Worm (Caenorhabditis elegans) whole organism, L1 larva: ENCODE results near the gene Y75B8A.39.

Experiments used
- C16A3.4 ChIP-seq: fragments of 150-350 bp; optimal IDR thresholded peaks from 2 replicates; lab custom pipeline; 2014; ENCODE audit warnings: missing biosample characterization, missing genetic modification characterization
- C34B4.2 ChIP-seq: sonication (generic microtip); optimal IDR thresholded peaks from 2 replicates; lab custom pipeline; 2017; ENCODE audit warnings: mild to moderate bottlenecking, missing genetic modification characterization, missing compliant biosample characterization
- F16B12.6 ChIP-seq: fragments of 150-350 bp; optimal IDR thresholded peaks from 2 replicates; lab custom pipeline; 2014; ENCODE audit warnings: missing biosample characterization, missing genetic modification characterization
- aha-1 ChIP-seq: fragments of 150-350 bp; optimal IDR thresholded peaks from 2 replicates; lab custom pipeline; 2014; ENCODE audit warnings: missing biosample characterization, missing genetic modification characterization
- aly-2 ChIP-seq: fragments of 150-350 bp; optimal IDR thresholded peaks from 2 replicates; lab custom pipeline; 2014; ENCODE audit warnings: missing biosample characterization, missing genetic modification characterization
- ama-1 ChIP-seq: fragments of 150-350 bp; optimal IDR thresholded peaks from 2 replicates; lab custom pipeline; 2014
- ceh-63 ChIP-seq: fragments of 200-800 bp; sonication (Bioruptor generic); optimal IDR thresholded peaks from 2 replicates; lab custom pipeline; 2018; ENCODE audit warnings: mild to moderate bottlenecking, missing genetic modification characterization, missing compliant biosample characterization
- ceh-90 ChIP-seq: sonication (generic microtip); optimal IDR thresholded peaks from 2 replicates; lab custom pipeline; 2016; ENCODE audit warnings: missing genetic modification characterization, missing compliant biosample characterization
- ces-1 ChIP-seq: fragments of 150-350 bp; optimal IDR thresholded peaks from 2 replicates; lab custom pipeline; 2014; ENCODE audit warnings: missing biosample characterization, missing genetic modification reagents, missing genetic modification characterization
- dpl-1 ChIP-seq, 3 experiments: fragments of 150-350 bp in 2 of 3; sonication (generic microtip) in 1 of 3; optimal IDR thresholded peaks; 2 replicates each; lab custom pipeline; 2014 to 2017; ENCODE audit warnings: missing biosample characterization in 3 of 3, missing genetic modification characterization in 3 of 3, missing genetic modification reagents in 3 of 3
- dsc-1 ChIP-seq: sonication (generic microtip); optimal IDR thresholded peaks from 2 replicates; lab custom pipeline; 2016; ENCODE audit warnings: mild to moderate bottlenecking, missing genetic modification characterization, missing compliant biosample characterization
- efl-3 ChIP-seq: fragments of 200-800 bp; sonication (Bioruptor generic); optimal IDR thresholded peaks from 2 replicates; lab custom pipeline; 2018; ENCODE audit warnings: mild to moderate bottlenecking, missing genetic modification characterization, missing compliant biosample characterization
- egl-27 ChIP-seq, 2 experiments: fragments of 150-350 bp in 1 of 2; sonication (generic microtip); optimal IDR thresholded peaks; 3 replicates each; lab custom pipeline; 2017 to 2018; ENCODE audit warnings: missing biosample characterization in 2 of 2, missing genetic modification characterization in 2 of 2, missing genetic modification reagents in 2 of 2
- fkh-4 ChIP-seq: sonication (generic microtip); optimal IDR thresholded peaks from 2 replicates; lab custom pipeline; 2016; ENCODE audit warnings: missing compliant biosample characterization, missing genetic modification characterization, borderline replicate concordance
- fkh-8 ChIP-seq: sonication (generic microtip); optimal IDR thresholded peaks from 2 replicates; lab custom pipeline; 2016; ENCODE audit warnings: mild to moderate bottlenecking, missing genetic modification characterization, missing compliant biosample characterization
- hlh-17 ChIP-seq: fragments of 200-800 bp; sonication (Bioruptor generic); optimal IDR thresholded peaks from 2 replicates; lab custom pipeline; 2018; ENCODE audit warnings: missing genetic modification characterization, mild to moderate bottlenecking, missing compliant biosample characterization, moderate library complexity, borderline replicate concordance
- hlh-4 ChIP-seq: sonication (generic microtip); optimal IDR thresholded peaks from 2 replicates; lab custom pipeline; 2016; ENCODE audit warnings: mild to moderate bottlenecking, missing genetic modification characterization, missing compliant biosample characterization
- hpl-2 ChIP-seq: fragments of 150-350 bp; optimal IDR thresholded peaks from 2 replicates; lab custom pipeline; 2014; ENCODE audit warnings: missing biosample characterization, missing genetic modification reagents, missing genetic modification characterization
- irx-1 ChIP-seq: sonication (generic microtip); optimal IDR thresholded peaks from 2 replicates; lab custom pipeline; 2016; ENCODE audit warnings: missing genetic modification characterization, missing compliant biosample characterization
- isw-1 ChIP-seq: fragments of 200-800 bp; sonication (Bioruptor generic); IDR thresholded peaks from 2 replicates; pipeline ENCODE4 v1.3.6; 2022; ENCODE audit warnings: missing genetic modification characterization, missing compliant biosample characterization
- jun-1 ChIP-seq: fragments of 150-350 bp; optimal IDR thresholded peaks from 2 replicates; lab custom pipeline; 2014; ENCODE audit warnings: missing biosample characterization, missing genetic modification reagents, missing genetic modification characterization
- lin-13 ChIP-seq: fragments of 150-350 bp; optimal IDR thresholded peaks from 2 replicates; lab custom pipeline; 2014; ENCODE audit warnings: missing biosample characterization, missing genetic modification reagents, missing genetic modification characterization
- lin-15B ChIP-seq: fragments of 150-350 bp; sonication (generic microtip); optimal IDR thresholded peaks from 3 replicates; lab custom pipeline; 2014; ENCODE audit warnings: missing biosample characterization, missing genetic modification characterization
- lir-3 ChIP-seq: sonication (generic microtip); optimal IDR thresholded peaks from 2 replicates; lab custom pipeline; 2016; ENCODE audit warnings: mild to moderate bottlenecking, missing genetic modification characterization, moderate library complexity, missing compliant biosample characterization; ENCODE audit not compliant: poor library complexity
- mab-9 ChIP-seq: fragments of 200-800 bp; sonication (Bioruptor generic); IDR thresholded peaks from 2 replicates; pipeline ENCODE4 v1.3.6; 2022; ENCODE audit warnings: missing genetic modification reagents, missing genetic modification characterization, missing compliant biosample characterization
- mdl-1 ChIP-seq, 2 experiments: fragments of 150-350 bp; optimal IDR thresholded peaks; 2 replicates each; lab custom pipeline; 2014 to 2017; ENCODE audit warnings: missing biosample characterization in 2 of 2, missing genetic modification characterization in 2 of 2, inconsistent platforms in 1 of 2
- mef-2 ChIP-seq: fragments of 150-350 bp; optimal IDR thresholded peaks from 2 replicates; lab custom pipeline; 2014; ENCODE audit warnings: missing biosample characterization, missing genetic modification characterization
- mep-1 ChIP-seq: fragments of 150-350 bp; optimal IDR thresholded peaks from 2 replicates; lab custom pipeline; 2014; ENCODE audit warnings: missing biosample characterization, missing genetic modification characterization
- nhr-12 ChIP-seq: sonication (generic microtip); optimal IDR thresholded peaks from 2 replicates; lab custom pipeline; 2017; ENCODE audit warnings: missing biosample characterization, missing genetic modification characterization
- nhr-19 ChIP-seq: fragments of 200-800 bp; sonication (Bioruptor generic); conservative IDR thresholded peaks from 2 replicates; pipeline ENCODE4 v1.3.6; 2022; ENCODE audit warnings: missing genetic modification characterization, missing compliant biosample characterization
- nhr-237 ChIP-seq: fragments of 150-350 bp; optimal IDR thresholded peaks from 2 replicates; lab custom pipeline; 2014; ENCODE audit warnings: missing biosample characterization, missing genetic modification characterization
- nhr-90 ChIP-seq: sonication (generic microtip); optimal IDR thresholded peaks from 2 replicates; lab custom pipeline; 2016; ENCODE audit warnings: mild to moderate bottlenecking, missing genetic modification characterization, missing compliant biosample characterization; ENCODE audit not compliant: poor library complexity
- pag-3 ChIP-seq: sonication (generic microtip); optimal IDR thresholded peaks from 2 replicates; lab custom pipeline; 2017; ENCODE audit warnings: missing genetic modification characterization, mild to moderate bottlenecking, missing compliant biosample characterization, antibody characterized with exemption, borderline replicate concordance; ENCODE audit not compliant: insufficient read depth
- pax-3 ChIP-seq: fragments of 200-800 bp; sonication (Bioruptor generic); optimal IDR thresholded peaks from 2 replicates; lab custom pipeline; 2018; ENCODE audit warnings: mild to moderate bottlenecking, missing genetic modification characterization, moderate library complexity, missing compliant biosample characterization
- rnt-1 ChIP-seq: sonication (generic microtip); optimal IDR thresholded peaks from 2 replicates; lab custom pipeline; 2016; ENCODE audit warnings: mild to moderate bottlenecking, missing genetic modification characterization, moderate library complexity, missing compliant biosample characterization
- snpc-4 ChIP-seq: fragments of 150-350 bp; optimal IDR thresholded peaks from 2 replicates; lab custom pipeline; 2014; ENCODE audit warnings: missing biosample characterization, missing genetic modification characterization
- snu-23 ChIP-seq: sonication (generic microtip); optimal IDR thresholded peaks from 2 replicates; lab custom pipeline; 2016; ENCODE audit warnings: missing genetic modification characterization, missing compliant biosample characterization
- sup-37 ChIP-seq: fragments of 200-800 bp; sonication (Bioruptor generic); optimal IDR thresholded peaks from 2 replicates; lab custom pipeline; 2018; ENCODE audit warnings: mild to moderate bottlenecking, missing genetic modification characterization, missing compliant biosample characterization
- swsn-7 ChIP-seq: sonication (generic microtip); optimal IDR thresholded peaks from 2 replicates; lab custom pipeline; 2016; ENCODE audit warnings: missing genetic modification characterization, missing compliant biosample characterization
- tlp-1 ChIP-seq: fragments of 150-350 bp; optimal IDR thresholded peaks from 2 replicates; lab custom pipeline; 2014; ENCODE audit warnings: missing biosample characterization, missing genetic modification characterization
- unc-130 ChIP-seq: fragments of 150-350 bp; optimal IDR thresholded peaks from 2 replicates; lab custom pipeline; 2017; ENCODE audit warnings: missing biosample characterization, missing genetic modification characterization, inconsistent platforms
- unc-86 ChIP-seq: sonication (generic microtip); optimal IDR thresholded peaks from 2 replicates; lab custom pipeline; 2016; ENCODE audit warnings: missing genetic modification characterization, missing compliant biosample characterization
- ztf-11 ChIP-seq, 2 experiments: sonication (generic microtip); optimal IDR thresholded peaks; 2 replicates each; lab custom pipeline; 2016 to 2017; ENCODE audit warnings: missing genetic modification characterization in 2 of 2, missing biosample characterization in 1 of 2, missing compliant biosample characterization in 1 of 2

Gene Y75B8A.39

ce11 chrIII:12351301-12351700 lies 38.3 kb downstream of the Y75B8A.39 start, which contains the start of the genes pph-4.1 and Y75B8A.31 (continued):
- TF ChIP-seq fkh-4 (tag; lab: Kevin White, UChicago), result peak; percentile 83
- TF ChIP-seq lir-3 (tag; lab: Kevin White, UChicago), result no peak
- TF ChIP-seq mdl-1 (tag; optimal IDR thresholded peaks at IDR 0.05; lab: Kevin White, UChicago), result peak in 1 of 2 experiments; percentile 64
- TF ChIP-seq mef-2 (tag; lab: Kevin White, UChicago), result no peak
- TF ChIP-seq hlh-4, result no peak
- TF ChIP-seq snu-23 (GFP tag; lab: Kevin White, UChicago), result peak; percentile 92
- TF ChIP-seq pax-3 (tag; lab: Kevin White, UChicago), result peak; percentile 87
- peak; percentile 96 for TF ChIP-seq lin-15B
- peak; percentile 59 for TF ChIP-seq snpc-4 (tag; lab: Kevin White, UChicago)
- TF ChIP-seq ces-1 (GFP tag; lab: Kevin White, UChicago), result no peak
- TF ChIP-seq efl-3 (GFP tag; lab: Kevin White, UChicago), result no peak
- peak; percentile 92 for TF ChIP-seq ceh-90 (tag; lab: Kevin White, UChicago)
- peak; percentile 74 for TF ChIP-seq mab-9 (GFP tag; lab: Robert Waterston, UW)
- peak; percentile 51 for TF ChIP-seq jun-1
- TF ChIP-seq lin-13 (GFP tag; lab: Kevin White, UChicago), result peak; percentile 87
- TF ChIP-seq ceh-63 (GFP tag; lab: Kevin White, UChicago), result no peak
- TF ChIP-seq hpl-2 (GFP tag; lab: Kevin White, UChicago), result peak; percentile 21
- TF ChIP-seq swsn-7 (tag; lab: Kevin White, UChicago), result peak; percentile 84
- peak; percentile 92 for TF ChIP-seq mep-1
- peak; percentile 98 for TF ChIP-seq rnt-1
- TF ChIP-seq sup-37 (GFP tag; lab: Kevin White, UChicago), result peak; percentile 60
- peak in 1 of 2 experiments; percentile 87 for TF ChIP-seq ztf-11 (tag; optimal IDR thresholded peaks at IDR 0.05; lab: Kevin White, UChicago)
- peak; percentile 55 for TF ChIP-seq C16A3.4
- TF ChIP-seq C34B4.2 (tag; lab: Kevin White, UChicago), result no peak
- no peak for TF ChIP-seq egl-27 (tag; optimal IDR thresholded peaks at IDR 0.05; lab: Kevin White, UChicago)
- TF ChIP-seq unc-130 (tag; lab: Kevin White, UChicago), result peak; percentile 91
- peak; percentile 88 for TF ChIP-seq irx-1 (tag; lab: Kevin White, UChicago)
- TF ChIP-seq tlp-1, result no peak
- TF ChIP-seq dsc-1 (tag; lab: Kevin White, UChicago), result peak; percentile 91
- TF ChIP-seq nhr-237 (tag; lab: Kevin White, UChicago), result no peak
- peak; percentile 64 for TF ChIP-seq F16B12.6 (tag; lab: Kevin White, UChicago)

DNA sequence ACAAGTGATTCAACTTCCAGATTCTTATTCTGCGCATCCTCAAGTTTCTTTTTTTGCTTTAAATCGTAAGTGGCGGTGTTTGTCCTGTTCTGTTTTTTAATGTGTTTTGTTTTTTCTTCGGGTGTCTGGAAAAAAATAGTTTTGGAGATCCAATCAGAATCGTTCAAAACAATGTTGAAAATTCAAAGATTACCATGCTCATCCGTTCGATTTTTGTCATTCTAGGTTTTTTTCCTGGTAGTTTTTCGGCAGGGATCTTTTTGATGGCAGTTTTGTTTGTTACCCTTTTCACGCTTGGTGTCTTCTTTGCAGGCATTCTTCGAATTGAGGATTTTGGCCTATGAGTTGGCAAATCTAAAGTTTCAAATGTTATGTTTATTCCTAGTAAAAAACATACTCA lies 43.6 kb downstream of the Y75B8A.39 start:
- TF ChIP-seq swsn-7 (tag; lab: Kevin White, UChicago) (no peak), aly-2 (no peak), ama-1 (lab: Kevin White, UChicago) (no peak), unc-86 (tag; lab: Kevin White, UChicago) (no peak), C16A3.4 (no peak), isw-1 (GFP tag; lab: Robert Waterston, UW) (no peak), tlp-1 (no peak), nhr-90 (tag; lab: Kevin White, UChicago) (no peak), lin-15B (no peak), nhr-237 (tag; lab: Kevin White, UChicago) (no peak), pag-3 (no peak), nhr-19 (GFP tag; lab: Robert Waterston, UW) (no peak)

DNA sequence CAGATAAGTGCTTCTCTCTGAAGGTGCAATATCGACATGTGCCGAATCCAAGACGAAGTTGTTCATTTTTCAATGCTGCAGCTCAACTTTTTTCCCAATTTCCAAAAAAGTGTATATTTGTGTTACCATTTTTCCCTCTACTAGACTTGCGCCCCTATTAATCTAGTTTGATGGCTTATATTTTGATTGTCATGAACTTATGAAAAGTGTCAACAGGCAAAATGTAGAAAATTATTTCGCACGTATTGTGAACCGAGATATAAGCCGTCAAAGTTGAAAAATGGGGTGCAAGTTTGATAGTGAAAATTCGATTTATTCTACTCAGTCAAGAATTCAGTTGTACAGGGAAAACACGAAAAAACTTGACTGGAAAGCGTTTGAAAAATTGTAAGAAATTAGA lies 45.5 kb downstream of the Y75B8A.39 start, which contains the start of gene Y75B8A.32:
Y75B8A.32 (minus strand) TSS at position 101 of the 400 bp plus-strand sequence.
- TF ChIP-seq hlh-17 (GFP tag; lab: Kevin White, UChicago) (no peak), ceh-90 (tag; lab: Kevin White, UChicago) (no peak), aha-1 (tag; lab: Kevin White, UChicago) (no peak), fkh-8 (tag; lab: Kevin White, UChicago) (no peak), nhr-12 (tag; lab: Kevin White, UChicago) (no peak), dpl-1 (GFP tag; optimal IDR thresholded peaks at IDR 0.05; lab: Kevin White, UChicago) (no peak), mep-1 (no peak)
